Fruit fly (Drosophila melanogaster) whole organism, embryonic: ENCODE results near the gene Pdhb.

Experiments
- Atf-2 ChIP-seq: fragments of 200-800 bp; sonication (Bioruptor generic); optimal IDR thresholded peaks from 2 replicates; lab custom pipeline; 2016; ENCODE audit warnings: missing biosample characterization, missing genetic modification characterization
- CG10654 ChIP-seq: fragments of 200-800 bp; sonication (Bioruptor generic); optimal IDR thresholded peaks from 2 replicates; lab custom pipeline; 2016; ENCODE audit warnings: missing biosample characterization, missing genetic modification characterization
- CG11695 ChIP-seq: fragments of 200-800 bp; sonication (Bioruptor generic); IDR thresholded peaks from 3 replicates; pipeline ENCODE4 v1.3.6; 2022; ENCODE audit warnings: missing biosample characterization, missing genetic modification characterization
- CG12219 ChIP-seq: fragments of 200-800 bp; sonication (Bioruptor generic); optimal IDR thresholded peaks from 3 replicates; lab custom pipeline; 2018; ENCODE audit warnings: missing biosample characterization, mild to moderate bottlenecking, missing genetic modification characterization
- CG1233 ChIP-seq: fragments of 200-800 bp; sonication (Bioruptor generic); optimal IDR thresholded peaks from 4 replicates; lab custom pipeline; 2018; ENCODE audit warnings: missing biosample characterization, mild to moderate bottlenecking, missing genetic modification characterization
- CG13296 ChIP-seq: fragments of 200-800 bp; sonication (Bioruptor generic); optimal IDR thresholded peaks from 3 replicates; lab custom pipeline; 2018; ENCODE audit warnings: missing biosample characterization, mild to moderate bottlenecking, missing genetic modification characterization
- CG14050 ChIP-seq: fragments of 200-800 bp; sonication (Bioruptor generic); IDR thresholded peaks from 3 replicates; pipeline ENCODE4 v1.3.6; 2022; ENCODE audit warnings: missing biosample characterization, missing genetic modification characterization
- CG14441 ChIP-seq: fragments of 200-800 bp; sonication (Bioruptor generic); IDR thresholded peaks from 2 replicates; pipeline ENCODE4 v1.3.6; 2022; ENCODE audit warnings: missing biosample characterization, missing genetic modification characterization
- CG14860 ChIP-seq: fragments of 200-800 bp; sonication (Bioruptor generic); IDR thresholded peaks from 3 replicates; pipeline ENCODE4 v1.3.6; 2022; ENCODE audit warnings: missing biosample characterization, missing genetic modification characterization; ENCODE audit not compliant: partially characterized antibody
- CG1529 ChIP-seq: fragments of 200-800 bp; sonication (Bioruptor generic); optimal IDR thresholded peaks from 3 replicates; lab custom pipeline; 2018; ENCODE audit warnings: missing biosample characterization, missing genetic modification characterization
- CG16779 ChIP-seq: fragments of 200-800 bp; sonication (Bioruptor generic); IDR thresholded peaks from 2 replicates; pipeline ENCODE4 v1.3.6; 2022; ENCODE audit warnings: missing biosample characterization, missing genetic modification characterization
- CG1792 ChIP-seq: fragments of 200-800 bp; sonication (Bioruptor generic); optimal IDR thresholded peaks from 2 replicates; lab custom pipeline; 2016; ENCODE audit warnings: missing biosample characterization, missing genetic modification characterization
- CG18011 ChIP-seq: fragments of 200-800 bp; sonication (Bioruptor generic); optimal IDR thresholded peaks from 2 replicates; lab custom pipeline; 2017; ENCODE audit warnings: missing biosample characterization, missing genetic modification characterization, mild to moderate bottlenecking, moderate library complexity, missing genotype
- CG18262 ChIP-seq: fragments of 200-800 bp; optimal IDR thresholded peaks from 3 replicates; lab custom pipeline; 2019; ENCODE audit warnings: missing biosample characterization, mild to moderate bottlenecking, missing genetic modification characterization, moderate library complexity
- CG4282 ChIP-seq: fragments of 200-800 bp; sonication (Bioruptor generic); optimal IDR thresholded peaks from 2 replicates; lab custom pipeline; 2016; ENCODE audit warnings: missing biosample characterization, missing genetic modification characterization
- CG4820 ChIP-seq: fragments of 200-800 bp; sonication (Bioruptor generic); optimal IDR thresholded peaks from 3 replicates; lab custom pipeline; 2016; ENCODE audit warnings: missing biosample characterization, missing genetic modification characterization
- CG7987 ChIP-seq: fragments of 200-800 bp; sonication (Bioruptor generic); optimal IDR thresholded peaks from 2 replicates; lab custom pipeline; 2018; ENCODE audit warnings: missing biosample characterization, mild to moderate bottlenecking, missing genetic modification characterization, moderate library complexity
- CG8478 ChIP-seq: fragments of >200 bp; optimal IDR thresholded peaks from 2 replicates; lab custom pipeline; 2018
- CG9817 ChIP-seq: fragments of 200-800 bp; sonication (Bioruptor generic); optimal IDR thresholded peaks from 2 replicates; lab custom pipeline; 2018; ENCODE audit warnings: missing biosample characterization, mild to moderate bottlenecking, missing genetic modification characterization, moderate library complexity
- D ChIP-seq, 2 experiments: fragments of 200-800 bp in 1 of 2; fragments of >200 bp in 1 of 2; sonication (Bioruptor generic) in 1 of 2; optimal IDR thresholded peaks; 2 replicates in 1 of 2; 3 replicates in 1 of 2; lab custom pipeline; 2017; ENCODE audit warnings: mild to moderate bottlenecking in 1 of 2, missing biosample characterization in 1 of 2, missing genetic modification characterization in 1 of 2, missing genetic modification reagents in 1 of 2
- Dp ChIP-seq: fragments of 200-800 bp; sonication (Bioruptor generic); optimal IDR thresholded peaks from 2 replicates; lab custom pipeline; 2018; ENCODE audit warnings: missing biosample characterization, mild to moderate bottlenecking, missing genetic modification characterization, moderate library complexity
- ERR ChIP-seq: fragments of 200-800 bp; sonication (Bioruptor generic); optimal IDR thresholded peaks from 2 replicates; lab custom pipeline; 2016; ENCODE audit warnings: missing biosample characterization, missing genetic modification characterization
- Gsc ChIP-seq: fragments of 200-800 bp; sonication (Bioruptor generic); IDR thresholded peaks from 2 replicates; pipeline ENCODE4 v1.3.6; 2022; ENCODE audit warnings: missing biosample characterization, missing genetic modification characterization
- HHEX ChIP-seq: fragments of 200-800 bp; sonication (Bioruptor generic); optimal IDR thresholded peaks from 3 replicates; lab custom pipeline; 2017; ENCODE audit warnings: missing biosample characterization, mild to moderate bottlenecking, missing genetic modification characterization, missing genetic modification reagents
- Hr3 ChIP-seq: fragments of 200-800 bp; sonication (Bioruptor generic); optimal IDR thresholded peaks from 3 replicates; lab custom pipeline; 2016; ENCODE audit warnings: missing biosample characterization, missing genetic modification characterization
- Hr51 ChIP-seq, 2 experiments: fragments of 200-800 bp; sonication (Bioruptor generic); optimal IDR thresholded peaks; 2 replicates in 1 of 2; 3 replicates in 1 of 2; lab custom pipeline; 2016 to 2018; ENCODE audit warnings: missing biosample characterization in 2 of 2, missing genetic modification characterization in 2 of 2, mild to moderate bottlenecking in 1 of 2, moderate library complexity in 1 of 2
- Hsf ChIP-seq: fragments of 200-800 bp; sonication (Bioruptor generic); optimal IDR thresholded peaks from 3 replicates; lab custom pipeline; 2016; ENCODE audit warnings: missing biosample characterization, missing genetic modification characterization
- Lpt ChIP-seq: fragments of >200 bp; optimal IDR thresholded peaks from 2 replicates; lab custom pipeline; 2018; ENCODE audit warnings: missing biosample characterization, missing genetic modification characterization
- NC2β ChIP-seq: fragments of 200-800 bp; sonication (Bioruptor generic); optimal IDR thresholded peaks from 2 replicates; lab custom pipeline; 2016; ENCODE audit warnings: missing biosample characterization, missing genetic modification characterization
- NfI ChIP-seq: fragments of 200-800 bp; sonication (Bioruptor generic); optimal IDR thresholded peaks from 3 replicates; lab custom pipeline; 2018; ENCODE audit warnings: missing biosample characterization, mild to moderate bottlenecking, missing genetic modification characterization, moderate library complexity
- PHDP ChIP-seq: fragments of 200-800 bp; sonication (Bioruptor generic); optimal IDR thresholded peaks from 3 replicates; lab custom pipeline; 2018; ENCODE audit warnings: missing biosample characterization, mild to moderate bottlenecking, missing genetic modification characterization, moderate library complexity
- Rx ChIP-seq: fragments of 200-800 bp; sonication (Bioruptor generic); IDR thresholded peaks from 2 replicates; pipeline ENCODE4 v1.3.6; 2022; ENCODE audit warnings: missing biosample characterization, missing genetic modification characterization
- Scr ChIP-seq: fragments of 200-800 bp; sonication (Bioruptor generic); IDR thresholded peaks from 2 replicates; pipeline ENCODE4 v1.3.6; 2022; ENCODE audit warnings: missing biosample characterization, missing genetic modification characterization; ENCODE audit not compliant: partially characterized antibody
- Sox102F ChIP-seq: fragments of 200-800 bp; sonication (Bioruptor generic); optimal IDR thresholded peaks from 2 replicates; lab custom pipeline; 2018; ENCODE audit warnings: missing biosample characterization, mild to moderate bottlenecking, missing genetic modification characterization, moderate library complexity
- ac ChIP-seq: fragments of 200-800 bp; sonication (Bioruptor generic); optimal IDR thresholded peaks from 3 replicates; lab custom pipeline; 2017; ENCODE audit warnings: missing biosample characterization, mild to moderate bottlenecking, missing genetic modification characterization
- ara ChIP-seq: fragments of 200-800 bp; sonication (Bioruptor generic); IDR thresholded peaks from 2 replicates; pipeline ENCODE4 v1.3.6; 2022; ENCODE audit warnings: missing biosample characterization, missing genetic modification characterization
- bbx ChIP-seq: fragments of 200-800 bp; sonication (Bioruptor generic); IDR thresholded peaks from 2 replicates; pipeline ENCODE4 v1.3.6; 2022; ENCODE audit warnings: missing biosample characterization, missing genetic modification characterization; ENCODE audit not compliant: partially characterized antibody
- cad ChIP-seq: fragments of >200 bp; optimal IDR thresholded peaks from 2 replicates; lab custom pipeline; 2017; ENCODE audit warnings: missing biosample characterization, missing genetic modification characterization
- disco-r ChIP-seq: fragments of 200-800 bp; sonication (Bioruptor generic); optimal IDR thresholded peaks from 2 replicates; lab custom pipeline; 2016; ENCODE audit warnings: missing biosample characterization, missing genetic modification characterization
- ftz-f1 ChIP-seq: fragments of 200-800 bp; sonication (Bioruptor generic); optimal IDR thresholded peaks from 2 replicates; lab custom pipeline; 2016; ENCODE audit warnings: missing biosample characterization, missing genetic modification characterization
- ham ChIP-seq: fragments of 200-800 bp; sonication (Bioruptor generic); IDR thresholded peaks from 2 replicates; pipeline ENCODE4 v1.3.6; 2022; ENCODE audit warnings: missing biosample characterization, missing genetic modification characterization
- hbn ChIP-seq: fragments of 200-800 bp; sonication (Bioruptor generic); IDR thresholded peaks from 2 replicates; pipeline ENCODE4 v1.3.6; 2022; ENCODE audit warnings: missing biosample characterization, missing genetic modification characterization; ENCODE audit not compliant: partially characterized antibody
- mld ChIP-seq: fragments of 200-800 bp; sonication (Bioruptor generic); IDR thresholded peaks from 3 replicates; pipeline ENCODE4 v1.3.6; 2022; ENCODE audit warnings: missing biosample characterization, missing genetic modification characterization; ENCODE audit not compliant: partially characterized antibody
- nom ChIP-seq: fragments of 200-800 bp; sonication (Bioruptor generic); optimal IDR thresholded peaks from 2 replicates; lab custom pipeline; 2017; ENCODE audit warnings: missing biosample characterization, missing genetic modification characterization, mild to moderate bottlenecking, moderate library complexity, missing genetic modification reagents
- p53 ChIP-seq: fragments of 200-800 bp; sonication (Bioruptor generic); optimal IDR thresholded peaks from 2 replicates; lab custom pipeline; 2016; ENCODE audit warnings: missing biosample characterization, missing genetic modification characterization
- seq ChIP-seq: fragments of 200-800 bp; sonication (Bioruptor generic); IDR thresholded peaks from 2 replicates; pipeline ENCODE4 v1.3.6; 2022; ENCODE audit warnings: missing biosample characterization, missing genetic modification characterization
- tap ChIP-seq: fragments of 200-800 bp; optimal IDR thresholded peaks from 3 replicates; lab custom pipeline; 2019; ENCODE audit warnings: missing biosample characterization, mild to moderate bottlenecking, missing genetic modification characterization, moderate library complexity
- tio ChIP-seq: fragments of 200-800 bp; sonication (Bioruptor generic); optimal IDR thresholded peaks from 2 replicates; lab custom pipeline; 2017; ENCODE audit warnings: missing biosample characterization, missing genetic modification characterization, inconsistent platforms
- tup ChIP-seq: fragments of 200-800 bp; sonication (Bioruptor generic); optimal IDR thresholded peaks from 2 replicates; lab custom pipeline; 2016; ENCODE audit warnings: missing biosample characterization, mild to moderate bottlenecking, missing genetic modification characterization, moderate library complexity
- wor ChIP-seq: fragments of 200-800 bp; sonication (Bioruptor generic); IDR thresholded peaks from 2 replicates; pipeline ENCODE4 v1.3.6; 2022; ENCODE audit warnings: missing biosample characterization, missing genetic modification characterization

Pdhb gene

dm6 chr3R:29130902-29131621 lies 18.2 kb downstream of the Pdhb start, which contains the start of the genes dgt6 and Vha100-1 (continued):
- no peak for TF ChIP-seq CG18011 (GFP tag; lab: Kevin White, UChicago)
- no peak for TF ChIP-seq ara (GFP tag; lab: Robert Waterston, UW)
- TF ChIP-seq Rx (GFP tag; lab: Robert Waterston, UW), result no peak
- no peak for TF ChIP-seq bbx (GFP tag; lab: Robert Waterston, UW)
- TF ChIP-seq nom (GFP tag; lab: Kevin White, UChicago), result peak; percentile 29
- TF ChIP-seq Sox102F (GFP tag; lab: Kevin White, UChicago), result no peak
- TF ChIP-seq cad (GFP tag; lab: Kevin White, UChicago), result no peak
- no peak for TF ChIP-seq p53 (GFP tag; lab: Kevin White, UChicago)
- TF ChIP-seq mld (GFP tag; lab: Robert Waterston, UW), result no peak
- no peak for TF ChIP-seq Hr3 (GFP tag; lab: Kevin White, UChicago)
- no peak for TF ChIP-seq ac (GFP tag; lab: Kevin White, UChicago)
- no peak for TF ChIP-seq CG11695 (GFP tag; lab: Robert Waterston, UW)
- no peak for TF ChIP-seq Hr51 (GFP tag; optimal IDR thresholded peaks at IDR 0.05; lab: Kevin White, UChicago)
- no peak for TF ChIP-seq CG14050
- no peak for TF ChIP-seq ham (GFP tag; lab: Robert Waterston, UW)
- TF ChIP-seq CG9817 (tag; lab: Kevin White, UChicago), result no peak
- no peak for TF ChIP-seq Gsc
- TF ChIP-seq tup, result no peak
- TF ChIP-seq CG1529 (GFP tag; lab: Kevin White, UChicago), result no peak
- TF ChIP-seq CG1792 (GFP tag; lab: Kevin White, UChicago), result no peak
- TF ChIP-seq Dp (GFP tag; lab: Kevin White, UChicago), result peak; percentile 74
- no peak for TF ChIP-seq tap (tag; lab: Kevin White, UChicago)
- TF ChIP-seq ERR, result no peak
- TF ChIP-seq CG16779, result no peak
- no peak for TF ChIP-seq Hsf (GFP tag; lab: Kevin White, UChicago)
- TF ChIP-seq PHDP (tag; lab: Kevin White, UChicago), result no peak
- TF ChIP-seq hbn (GFP tag; lab: Robert Waterston, UW), result no peak
- TF ChIP-seq D (optimal IDR thresholded peaks at IDR 0.05; lab: Kevin White, UChicago), result no peak
- TF ChIP-seq D (GFP tag; optimal IDR thresholded peaks at IDR 0.05; lab: Kevin White, UChicago), result no peak
- no peak for TF ChIP-seq Atf-2 (GFP tag; lab: Kevin White, UChicago)
- TF ChIP-seq CG10654 (GFP tag; lab: Kevin White, UChicago), result peak; percentile 22
- no peak for TF ChIP-seq disco-r (GFP tag; lab: Kevin White, UChicago)
- TF ChIP-seq CG13296 (GFP tag; lab: Kevin White, UChicago), result no peak
- TF ChIP-seq Lpt (GFP tag; lab: Kevin White, UChicago), result no peak
- TF ChIP-seq wor (GFP tag; lab: Robert Waterston, UW), result no peak
- no peak for TF ChIP-seq tio
- no peak for TF ChIP-seq CG18262 (tag; lab: Kevin White, UChicago)
- TF ChIP-seq CG1233 (GFP tag; lab: Kevin White, UChicago), result no peak
- no peak for TF ChIP-seq CG12219 (GFP tag; lab: Kevin White, UChicago)
- no peak for TF ChIP-seq ftz-f1
- no peak for TF ChIP-seq CG14860 (GFP tag; lab: Robert Waterston, UW)
- TF ChIP-seq CG4282 (GFP tag; lab: Kevin White, UChicago), result no peak
- TF ChIP-seq seq (GFP tag; lab: Robert Waterston, UW), result no peak
- no peak for TF ChIP-seq CG8478 (lab: Kevin White, UChicago)
- TF ChIP-seq HHEX (GFP tag; lab: Kevin White, UChicago), result no peak
- peak; percentile 27; the same call in 1 of the 2 replicates for TF ChIP-seq Scr
- no peak for TF ChIP-seq CG14441 (GFP tag; lab: Robert Waterston, UW)
- no peak for TF ChIP-seq NC2β (GFP tag; lab: Kevin White, UChicago)
- TF ChIP-seq CG4820 (GFP tag; lab: Kevin White, UChicago), result peak; percentile 29
- TF ChIP-seq NfI (GFP tag; lab: Kevin White, UChicago), result no peak
- no peak for TF ChIP-seq CG7987 (GFP tag; lab: Kevin White, UChicago)
